Worm (Caenorhabditis elegans) whole organism, late embryonic: ENCODE data around the gene ZK1127.12.

ENCODE experiments used
- C08G9.2 ChIP-seq: sonication (generic microtip); optimal IDR thresholded peaks from 2 replicates; lab custom pipeline; 2016; ENCODE audit warnings: mild to moderate bottlenecking, missing genetic modification characterization, moderate library complexity, missing compliant biosample characterization
- C38D4.7 ChIP-seq: fragments of 200-800 bp; sonication (Bioruptor generic); optimal IDR thresholded peaks from 2 replicates; lab custom pipeline; 2018; ENCODE audit warnings: mild to moderate bottlenecking, missing genetic modification characterization, moderate library complexity, missing compliant biosample characterization
- K02D7.2 ChIP-seq: sonication (generic microtip); optimal IDR thresholded peaks from 2 replicates; lab custom pipeline; 2017; ENCODE audit warnings: mild to moderate bottlenecking, missing genetic modification characterization, missing compliant biosample characterization
- K09A11.1 ChIP-seq: sonication (generic microtip); optimal IDR thresholded peaks from 2 replicates; lab custom pipeline; 2017; ENCODE audit warnings: antibody characterized with exemption, mild to moderate bottlenecking, missing genetic modification characterization, missing compliant biosample characterization; ENCODE audit not compliant: insufficient read depth
- Y22D7AL.16 ChIP-seq: sonication (generic microtip); optimal IDR thresholded peaks from 2 replicates; lab custom pipeline; 2016; ENCODE audit warnings: missing genetic modification characterization, missing compliant biosample characterization
- ahr-1 ChIP-seq: sonication (generic microtip); optimal IDR thresholded peaks from 2 replicates; lab custom pipeline; 2016; ENCODE audit warnings: missing genetic modification characterization, missing compliant biosample characterization
- ama-1 ChIP-seq: fragments of 150-350 bp; optimal IDR thresholded peaks from 2 replicates; lab custom pipeline; 2014
- ceh-14 ChIP-seq: sonication (generic microtip); optimal IDR thresholded peaks from 2 replicates; lab custom pipeline; 2016; ENCODE audit warnings: missing genotype, missing genetic modification characterization, missing compliant biosample characterization
- ceh-18 ChIP-seq: sonication (generic microtip); optimal IDR thresholded peaks from 2 replicates; lab custom pipeline; 2016; ENCODE audit warnings: missing genetic modification characterization, missing compliant biosample characterization
- ceh-19 ChIP-seq: fragments of 200-800 bp; sonication (Bioruptor generic); optimal IDR thresholded peaks from 2 replicates; lab custom pipeline; 2018; ENCODE audit warnings: mild to moderate bottlenecking, missing genetic modification characterization, missing compliant biosample characterization
- ceh-22 ChIP-seq: sonication (generic microtip); optimal IDR thresholded peaks from 2 replicates; lab custom pipeline; 2017; ENCODE audit warnings: missing biosample characterization, missing genetic modification characterization
- ceh-30 ChIP-seq: fragments of 150-350 bp; optimal IDR thresholded peaks from 2 replicates; lab custom pipeline; 2014; ENCODE audit warnings: missing biosample characterization, missing genetic modification characterization
- ceh-31 ChIP-seq: sonication (generic microtip); optimal IDR thresholded peaks from 2 replicates; lab custom pipeline; 2016; ENCODE audit warnings: missing genetic modification characterization, missing compliant biosample characterization
- ceh-34 ChIP-seq: sonication (generic microtip); optimal IDR thresholded peaks from 2 replicates; lab custom pipeline; 2016; ENCODE audit warnings: mild to moderate bottlenecking, missing genetic modification characterization, missing compliant biosample characterization
- ceh-45 ChIP-seq: fragments of 200-800 bp; sonication (Bioruptor generic); IDR thresholded peaks from 2 replicates; pipeline ENCODE4 v1.3.6; 2022; ENCODE audit warnings: missing genetic modification reagents, missing genetic modification characterization, missing compliant biosample characterization
- ceh-48 ChIP-seq: sonication (generic microtip); optimal IDR thresholded peaks from 2 replicates; lab custom pipeline; 2016; ENCODE audit warnings: missing genetic modification characterization, inconsistent platforms, missing compliant biosample characterization
- ceh-9 ChIP-seq: sonication (generic microtip); optimal IDR thresholded peaks from 2 replicates; lab custom pipeline; 2016; ENCODE audit warnings: mild to moderate bottlenecking, missing genetic modification characterization, inconsistent platforms, missing compliant biosample characterization
- che-1 ChIP-seq: sonication (generic microtip); optimal IDR thresholded peaks from 2 replicates; lab custom pipeline; 2016; ENCODE audit warnings: mild to moderate bottlenecking, missing genetic modification characterization, missing compliant biosample characterization
- dmd-4 ChIP-seq: sonication (generic microtip); optimal IDR thresholded peaks from 2 replicates; lab custom pipeline; 2016; ENCODE audit warnings: borderline replicate concordance, missing genetic modification characterization, missing compliant biosample characterization
- dve-1 ChIP-seq: sonication (generic microtip); optimal IDR thresholded peaks from 2 replicates; lab custom pipeline; 2017; ENCODE audit warnings: antibody characterized with exemption, mild to moderate bottlenecking, missing genetic modification characterization, missing compliant biosample characterization
- elt-2 ChIP-seq: sonication (generic microtip); optimal IDR thresholded peaks from 2 replicates; lab custom pipeline; 2016; ENCODE audit warnings: missing genetic modification reagents, missing genetic modification characterization, missing compliant biosample characterization
- elt-4 ChIP-seq: sonication (generic microtip); optimal IDR thresholded peaks from 2 replicates; lab custom pipeline; 2016; ENCODE audit warnings: missing genetic modification characterization, missing compliant biosample characterization
- ets-4 ChIP-seq: sonication (generic microtip); optimal IDR thresholded peaks from 2 replicates; lab custom pipeline; 2016; ENCODE audit warnings: missing genetic modification characterization, missing compliant biosample characterization
- eyg-1 ChIP-seq: sonication (generic microtip); optimal IDR thresholded peaks from 2 replicates; lab custom pipeline; 2016; ENCODE audit warnings: missing genotype, missing genetic modification characterization, missing compliant biosample characterization
- fax-1 ChIP-seq: sonication (generic microtip); optimal IDR thresholded peaks from 2 replicates; lab custom pipeline; 2016; ENCODE audit warnings: missing genotype, missing genetic modification characterization, missing compliant biosample characterization
- fkh-6 ChIP-seq: sonication (generic microtip); optimal IDR thresholded peaks from 2 replicates; lab custom pipeline; 2016; ENCODE audit warnings: missing genetic modification characterization, missing compliant biosample characterization
- hlh-13 ChIP-seq: fragments of 200-800 bp; sonication (Bioruptor generic); optimal IDR thresholded peaks from 2 replicates; lab custom pipeline; 2018; ENCODE audit warnings: mild to moderate bottlenecking, missing genetic modification characterization, missing compliant biosample characterization
- hlh-30 ChIP-seq: sonication (generic microtip); optimal IDR thresholded peaks from 2 replicates; lab custom pipeline; 2017; ENCODE audit warnings: antibody characterized with exemption, missing genetic modification characterization, missing compliant biosample characterization; ENCODE audit not compliant: insufficient read depth
- hlh-8 ChIP-seq: sonication (generic microtip); optimal IDR thresholded peaks from 2 replicates; lab custom pipeline; 2016; ENCODE audit warnings: missing genotype, missing genetic modification characterization, missing compliant biosample characterization
- lim-6 ChIP-seq: sonication (generic microtip); optimal IDR thresholded peaks from 2 replicates; lab custom pipeline; 2016; ENCODE audit warnings: missing genetic modification characterization, missing compliant biosample characterization
- nhr-11 ChIP-seq: fragments of 150-350 bp; optimal IDR thresholded peaks from 2 replicates; lab custom pipeline; 2014; ENCODE audit warnings: missing biosample characterization, missing genetic modification characterization
- nhr-232 ChIP-seq: sonication (generic microtip); optimal IDR thresholded peaks from 2 replicates; lab custom pipeline; 2016; ENCODE audit warnings: missing genetic modification characterization, missing compliant biosample characterization
- npax-4 ChIP-seq: sonication (generic microtip); optimal IDR thresholded peaks from 2 replicates; lab custom pipeline; 2016; ENCODE audit warnings: missing genetic modification characterization, missing compliant biosample characterization
- odd-2 ChIP-seq: sonication (generic microtip); optimal IDR thresholded peaks from 2 replicates; lab custom pipeline; 2017; ENCODE audit warnings: antibody characterized with exemption, mild to moderate bottlenecking, missing genetic modification characterization, missing compliant biosample characterization
- pag-3 ChIP-seq: sonication (generic microtip); optimal IDR thresholded peaks from 2 replicates; lab custom pipeline; 2016; ENCODE audit warnings: missing compliant biosample characterization, missing genetic modification characterization, borderline replicate concordance
- pat-9 ChIP-seq: fragments of 200-800 bp; sonication (Bioruptor generic); optimal IDR thresholded peaks from 2 replicates; lab custom pipeline; 2018; ENCODE audit warnings: mild to moderate bottlenecking, missing genetic modification characterization, moderate library complexity, missing compliant biosample characterization
- pax-1 ChIP-seq: fragments of 150-350 bp; optimal IDR thresholded peaks from 2 replicates; lab custom pipeline; 2014; ENCODE audit warnings: missing biosample characterization, missing genetic modification characterization
- pha-2 ChIP-seq: sonication (generic microtip); optimal IDR thresholded peaks from 2 replicates; lab custom pipeline; 2017; ENCODE audit warnings: mild to moderate bottlenecking, missing genetic modification characterization, missing compliant biosample characterization
- pha-4 ChIP-seq: fragments of 150-350 bp; optimal IDR thresholded peaks from 2 replicates; lab custom pipeline; 2018; ENCODE audit warnings: missing biosample characterization, missing genetic modification reagents, missing genetic modification characterization
- pqm-1 ChIP-seq: sonication (generic microtip); optimal IDR thresholded peaks from 2 replicates; lab custom pipeline; 2016; ENCODE audit warnings: missing genetic modification characterization, missing compliant biosample characterization
- pros-1 ChIP-seq: fragments of 150-350 bp; optimal IDR thresholded peaks from 2 replicates; lab custom pipeline; 2014; ENCODE audit warnings: missing biosample characterization, missing genetic modification reagents, missing genetic modification characterization
- ref-2 ChIP-seq: sonication (generic microtip); optimal IDR thresholded peaks from 2 replicates; lab custom pipeline; 2016; ENCODE audit warnings: missing genetic modification characterization, missing compliant biosample characterization
- sdc-2 ChIP-seq: sonication (generic microtip); optimal IDR thresholded peaks from 2 replicates; lab custom pipeline; 2016; ENCODE audit warnings: missing genotype, missing genetic modification characterization, missing compliant biosample characterization
- sox-2 ChIP-seq: fragments of 200-800 bp; sonication (Bioruptor generic); IDR thresholded peaks from 2 replicates; pipeline ENCODE4 v1.3.6; 2022; ENCODE audit warnings: missing genetic modification reagents, missing genetic modification characterization, missing compliant biosample characterization
- sox-4 ChIP-seq: sonication (generic microtip); optimal IDR thresholded peaks from 2 replicates; lab custom pipeline; 2017; ENCODE audit warnings: mild to moderate bottlenecking, missing genetic modification characterization, inconsistent platforms, missing compliant biosample characterization
- syd-9 ChIP-seq: sonication (generic microtip); optimal IDR thresholded peaks from 2 replicates; lab custom pipeline; 2016; ENCODE audit warnings: mild to moderate bottlenecking, missing genetic modification characterization, moderate library complexity, missing compliant biosample characterization
- tbx-7 ChIP-seq: sonication (generic microtip); optimal IDR thresholded peaks from 2 replicates; lab custom pipeline; 2016; ENCODE audit warnings: missing genotype, missing genetic modification characterization, missing compliant biosample characterization
- ttx-3 ChIP-seq: sonication (generic microtip); optimal IDR thresholded peaks from 2 replicates; lab custom pipeline; 2016; ENCODE audit warnings: missing genetic modification reagents, missing genetic modification characterization, missing compliant biosample characterization
- unc-42 ChIP-seq: sonication (generic microtip); optimal IDR thresholded peaks from 2 replicates; lab custom pipeline; 2016; ENCODE audit warnings: missing genotype, missing genetic modification characterization, missing compliant biosample characterization
- unc-55 ChIP-seq: sonication (generic microtip); optimal IDR thresholded peaks from 2 replicates; lab custom pipeline; 2017; ENCODE audit warnings: missing biosample characterization, missing genetic modification reagents, missing genetic modification characterization
- unc-86 ChIP-seq: sonication (generic microtip); optimal IDR thresholded peaks from 2 replicates; lab custom pipeline; 2016; ENCODE audit warnings: missing genetic modification characterization, missing compliant biosample characterization
- zip-5 ChIP-seq: sonication (generic microtip); optimal IDR thresholded peaks from 2 replicates; lab custom pipeline; 2016; ENCODE audit warnings: missing genetic modification characterization, missing compliant biosample characterization

Gene ZK1127.12

DNA sequence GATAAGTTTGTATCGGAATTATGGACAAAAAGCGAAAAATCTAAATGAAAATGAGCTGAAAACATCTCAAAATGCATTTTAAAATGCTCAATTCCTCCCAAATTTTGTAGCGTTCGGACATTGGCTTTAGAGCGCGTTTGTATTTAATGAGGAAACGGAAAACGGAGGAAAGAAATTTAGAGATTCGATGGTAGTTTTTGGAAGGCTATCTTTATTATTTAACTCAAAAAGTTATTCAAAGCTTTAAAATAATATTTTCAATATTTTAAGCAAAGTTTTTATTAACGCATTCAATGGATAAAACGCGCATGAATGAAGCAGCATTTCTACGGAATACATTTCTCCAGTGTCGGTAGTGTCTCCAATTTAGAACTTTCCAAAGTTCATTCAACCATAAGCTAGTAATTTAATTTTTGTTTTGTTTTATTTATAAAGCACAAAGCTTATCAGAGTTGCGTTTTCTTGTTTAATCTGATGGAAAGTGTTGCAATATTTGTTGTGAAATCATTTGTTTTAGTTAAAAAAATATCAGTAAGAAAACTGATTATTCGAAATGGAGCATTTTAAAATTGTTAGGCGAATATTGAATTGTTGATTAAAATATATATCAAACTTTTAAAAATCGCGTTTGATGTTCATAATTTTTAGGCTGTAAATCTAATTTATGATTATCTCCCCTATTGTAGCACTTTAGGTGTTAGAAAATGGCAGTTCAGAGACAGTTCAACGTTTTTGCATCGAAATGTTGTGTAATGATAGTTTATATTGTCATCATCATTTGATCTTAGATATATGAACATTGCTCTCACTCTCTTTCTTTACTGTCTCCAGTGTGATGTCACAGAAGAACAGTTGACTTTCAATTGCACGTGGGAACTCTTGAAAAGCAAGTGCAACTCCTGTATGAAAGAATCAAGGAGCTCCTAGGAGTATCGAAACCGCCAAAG, 21.0 kb downstream of the ZK1127.12 start:
- TF ChIP-seq K02D7.2 (tag; lab: Kevin White, UChicago) (no peak), zip-5 (tag; lab: Kevin White, UChicago) (peak; percentile 89), Y22D7AL.16 (tag; lab: Kevin White, UChicago) (no peak), nhr-11 (tag; lab: Kevin White, UChicago) (no peak), ceh-31 (tag; lab: Kevin White, UChicago) (peak; percentile 97), hlh-8 (peak; percentile 59), C38D4.7 (no peak), unc-42 (tag; lab: Kevin White, UChicago) (peak; percentile 93), unc-86 (tag; lab: Kevin White, UChicago) (peak; percentile 5), odd-2 (tag; lab: Kevin White, UChicago) (no peak), ceh-30 (tag; lab: Kevin White, UChicago) (no peak), pat-9 (tag; lab: Kevin White, UChicago) (no peak), pros-1 (no peak), tbx-7 (tag; lab: Kevin White, UChicago) (peak; percentile 81), ceh-48 (no peak), eyg-1 (no peak), ceh-18 (peak; percentile 51), npax-4 (no peak), ceh-22 (no peak), pha-4 (no peak), dve-1 (tag; lab: Kevin White, UChicago) (no peak), K09A11.1 (tag; lab: Kevin White, UChicago) (no peak), ama-1 (lab: Kevin White, UChicago) (no peak), syd-9 (tag; lab: Kevin White, UChicago) (peak; percentile 51), pqm-1 (tag; lab: Kevin White, UChicago) (no peak), fkh-6 (tag; lab: Kevin White, UChicago) (peak; percentile 7), ceh-14 (tag; lab: Kevin White, UChicago) (peak; percentile 65), pag-3 (tag; lab: Kevin White, UChicago) (no peak), sox-4 (tag; lab: Kevin White, UChicago) (no peak), che-1 (tag; lab: Kevin White, UChicago) (no peak), sox-2 (GFP tag; lab: Robert Waterston, UW) (no peak), lim-6 (no peak), pax-1 (no peak), ahr-1 (tag; lab: Kevin White, UChicago) (peak; percentile 69), ref-2 (tag; lab: Kevin White, UChicago) (peak; percentile 68), hlh-13 (GFP tag; lab: Kevin White, UChicago) (no peak), dmd-4 (tag; lab: Kevin White, UChicago) (no peak), elt-4 (tag; lab: Kevin White, UChicago) (no peak), sdc-2 (no peak), unc-55 (no peak), C08G9.2 (peak; percentile 87), pha-2 (tag; lab: Kevin White, UChicago) (no peak), ceh-9 (tag; lab: Kevin White, UChicago) (no peak), elt-2 (tag; lab: Kevin White, UChicago) (peak; percentile 82), hlh-30 (tag; lab: Kevin White, UChicago) (no peak), nhr-232 (no peak), ceh-34 (tag; lab: Kevin White, UChicago) (no peak), ceh-19 (GFP tag; lab: Kevin White, UChicago) (no peak), ets-4 (peak; percentile 84), ttx-3 (tag; lab: Kevin White, UChicago) (no peak), ceh-45 (GFP tag; lab: Robert Waterston, UW) (no peak), fax-1 (tag; lab: Kevin White, UChicago) (peak; percentile 83)
